Fruit fly (Drosophila melanogaster) whole organism, wandering third instar larva: ENCODE measurements around the gene CG12784.

Experiments
- CG32264 ChIP-seq: fragments of 200-800 bp; sonication (Bioruptor generic); optimal IDR thresholded peaks from 2 replicates; lab custom pipeline; 2016; ENCODE audit warnings: missing biosample characterization, missing genetic modification characterization
- Jra ChIP-seq: sonication (Bioruptor generic); optimal IDR thresholded peaks from 2 replicates; lab custom pipeline; 2016; ENCODE audit warnings: missing biosample characterization, missing genetic modification characterization
- Mio ChIP-seq: sonication (Bioruptor generic); optimal IDR thresholded peaks from 2 replicates; lab custom pipeline; 2016; ENCODE audit warnings: missing biosample characterization, missing genetic modification characterization
- N ChIP-seq: fragments of >200 bp; optimal IDR thresholded peaks from 2 replicates; lab custom pipeline; 2018; ENCODE audit warnings: missing biosample characterization, missing external identifiers, missing genetic modification characterization
- Sp1 ChIP-seq: fragments of 200-800 bp; sonication (Bioruptor generic); optimal IDR thresholded peaks from 3 replicates; lab custom pipeline; 2019; ENCODE audit warnings: missing biosample characterization, mild to moderate bottlenecking, missing genetic modification characterization, moderate library complexity
- br ChIP-seq: fragments of 200-800 bp; sonication (Bioruptor generic); optimal IDR thresholded peaks from 2 replicates; lab custom pipeline; 2016; ENCODE audit warnings: missing biosample characterization, missing genetic modification characterization
- brk ChIP-seq: fragments of 200-800 bp; sonication (Bioruptor generic); optimal IDR thresholded peaks from 2 replicates; lab custom pipeline; 2016; ENCODE audit warnings: missing biosample characterization, mild to moderate bottlenecking, missing genetic modification characterization
- dmrt93B ChIP-seq: fragments of 200-800 bp; sonication (Bioruptor generic); optimal IDR thresholded peaks from 2 replicates; lab custom pipeline; 2018; ENCODE audit warnings: missing biosample characterization, mild to moderate bottlenecking, missing genetic modification characterization
- h ChIP-seq: fragments of 200-800 bp; sonication (Bioruptor generic); optimal IDR thresholded peaks from 3 replicates; lab custom pipeline; 2016; ENCODE audit warnings: missing biosample characterization, mild to moderate bottlenecking, missing genetic modification characterization
- psq ChIP-seq: fragments of 200-800 bp; sonication (Bioruptor generic); optimal IDR thresholded peaks from 3 replicates; lab custom pipeline; 2017; ENCODE audit warnings: missing biosample characterization, mild to moderate bottlenecking, missing genetic modification characterization, moderate library complexity
- usp ChIP-seq: fragments of >200 bp; optimal IDR thresholded peaks from 2 replicates; lab custom pipeline; 2017; ENCODE audit warnings: missing biosample characterization, missing genetic modification characterization
- woc ChIP-seq: sonication (Bioruptor generic); optimal IDR thresholded peaks from 2 replicates; lab custom pipeline; 2016; ENCODE audit warnings: missing biosample characterization, mild to moderate bottlenecking, missing genetic modification characterization

- TF ChIP-seq br (GFP tag; lab: Kevin White, UChicago) = peak; percentile 46
- peak; percentile 55 for TF ChIP-seq brk
- TF ChIP-seq N = peak; percentile 88
- TF ChIP-seq usp (GFP tag; lab: Kevin White, UChicago) = no peak
- peak; percentile 28 for TF ChIP-seq psq
- peak; percentile 60 for TF ChIP-seq h (GFP tag; lab: Kevin White, UChicago)
- no peak for TF ChIP-seq dmrt93B (GFP tag; lab: Kevin White, UChicago)
- peak; percentile 42 for TF ChIP-seq Sp1 (GFP tag; lab: Kevin White, UChicago)
- peak; percentile 27 for TF ChIP-seq CG32264 (GFP tag; lab: Kevin White, UChicago)
- TF ChIP-seq woc (GFP tag; lab: Kevin White, UChicago) = no peak
- TF ChIP-seq Jra (GFP tag; lab: Kevin White, UChicago) = peak; percentile 65
- no peak for TF ChIP-seq Mio
Observed at dm6 chr3R:15794258-15794727, 31.4 kb downstream of the CG12784 start.
